Fruit fly (Drosophila melanogaster): Measurements from ENCODE around the gene moody.

dm6 chrX:2069787-2070707, 20.1 kb upstream of the moody start:
- TF ChIP-seq Crg-1 (GFP tag; optimal IDR thresholded peaks at IDR 0.05) (no peak), cic (GFP tag; optimal IDR thresholded peaks at IDR 0.05) (no peak)
